Worm (Caenorhabditis elegans): ENCODE data around the gene srg-66.

Gene srg-66

ce11 chrV:5433020-5433419, 49.2 kb downstream of the srg-66 start, which contains the start of gene acl-6:
Gene acl-6 (plus strand): TSS chrV:5433386.
- TF ChIP-seq sea-2 (GFP tag; optimal IDR thresholded peaks at IDR 0.05) = no peak
- TF ChIP-seq R02D3.7 (tag; optimal IDR thresholded peaks at IDR 0.05) = no peak
- peak; percentile 57 for TF ChIP-seq snpc-4 (tag; optimal IDR thresholded peaks at IDR 0.05)
- peak; percentile 99 for TF ChIP-seq elt-2 (tag; optimal IDR thresholded peaks at IDR 0.05)
- TF ChIP-seq nfya-1 (tag; optimal IDR thresholded peaks at IDR 0.05; ENCODE audit: insufficient read depth) = peak; percentile 28
- TF ChIP-seq jun-1 (tag; optimal IDR thresholded peaks at IDR 0.05) = peak; percentile 48
- TF ChIP-seq elt-3 (tag; optimal IDR thresholded peaks at IDR 0.05) = peak in 1 of 3 experiments; percentile 24
- TF ChIP-seq skn-1 (tag; optimal IDR thresholded peaks at IDR 0.05) = peak; percentile 64
- no peak for TF ChIP-seq mml-1 (tag; optimal IDR thresholded peaks at IDR 0.05)
- no peak for TF ChIP-seq nhr-76 (tag; optimal IDR thresholded peaks at IDR 0.05)
- TF ChIP-seq pha-4 (tag; optimal IDR thresholded peaks at IDR 0.05) = peak; percentile 84
- no peak for TF ChIP-seq nhr-28 (tag; optimal IDR thresholded peaks at IDR 0.05)
- TF ChIP-seq hmg-11 (tag; optimal IDR thresholded peaks at IDR 0.05) = no peak
- TF ChIP-seq eor-1 (tag; optimal IDR thresholded peaks at IDR 0.05) = no peak
- TF ChIP-seq lin-15B (tag; optimal IDR thresholded peaks at IDR 0.05) = peak; percentile 61
- peak; percentile 99 for TF ChIP-seq pqm-1 (tag; optimal IDR thresholded peaks at IDR 0.05)
- TF ChIP-seq nhr-43 (tag; optimal IDR thresholded peaks at IDR 0.05; ENCODE audit: poor library complexity, severe bottlenecking) = no peak
- peak; percentile 37 for TF ChIP-seq nhr-23 (tag; optimal IDR thresholded peaks at IDR 0.05)
- no peak for TF ChIP-seq elt-1 (tag; optimal IDR thresholded peaks at IDR 0.05)
- TF ChIP-seq aly-2 (tag; optimal IDR thresholded peaks at IDR 0.05) = no peak
- no peak for TF ChIP-seq ama-1 (optimal IDR thresholded peaks at IDR 0.05)

DNA sequence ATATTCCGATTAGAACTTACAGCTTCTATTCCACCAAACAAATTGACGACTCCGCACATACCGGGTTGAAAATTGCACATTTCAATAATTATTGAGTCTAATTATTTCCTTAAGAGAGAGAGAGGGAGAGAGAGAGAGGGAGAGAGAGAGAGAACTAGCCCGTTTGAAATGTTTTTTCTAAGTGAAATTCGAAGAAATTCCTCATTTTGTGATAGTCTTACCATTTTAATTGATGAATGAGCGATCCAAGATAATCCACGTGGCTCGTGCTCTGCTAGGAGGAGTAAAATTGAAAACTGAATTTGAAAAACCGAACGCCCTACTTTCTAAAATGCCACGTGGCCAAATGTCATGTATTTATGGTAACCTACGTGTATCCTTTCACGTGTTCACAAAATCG, 49.7 kb downstream of the srg-66 start, which contains the start of gene F08F3.8:
Gene F08F3.8 (minus strand): TSS at position 101 of the 400 bp plus-strand sequence.
- TF ChIP-seq nhr-237 (tag; optimal IDR thresholded peaks at IDR 0.05) = no peak

Data from whole organism, L3 larva.